Worm (Caenorhabditis elegans): ENCODE measurements around the gene F56F10.1.

ce11 chrX:851421-851820, 21.0 kb upstream of the F56F10.1 start, which contains the start of gene igcm-1:
- no peak for TF ChIP-seq ceh-28 (tag; optimal IDR thresholded peaks at IDR 0.05)
- TF ChIP-seq lin-1 (GFP tag; IDR thresholded peaks at IDR 0.05): no peak
- no peak for TF ChIP-seq pha-4 (GFP tag; IDR thresholded peaks at IDR 0.05)
- no peak for TF ChIP-seq pha-4 (tag; optimal IDR thresholded peaks at IDR 0.05)

All from whole organism, L4 larva.